Fruit fly (Drosophila melanogaster) whole organism, prepupa: Measurements from ENCODE around the gene CG12355.

Experiments
- Blimp-1 ChIP-seq: fragments of 200-800 bp; sonication (Bioruptor generic); optimal IDR thresholded peaks from 3 replicates; lab custom pipeline; 2017; ENCODE audit warnings: missing biosample characterization, missing genetic modification characterization, mild to moderate bottlenecking, moderate library complexity, missing genetic modification reagents
- CG10631 ChIP-seq: fragments of 200-800 bp; sonication (Bioruptor generic); optimal IDR thresholded peaks from 2 replicates; lab custom pipeline; 2016; ENCODE audit warnings: missing biosample characterization, missing genetic modification characterization
- CG10669 ChIP-seq: fragments of 200-800 bp; sonication (Bioruptor generic); optimal IDR thresholded peaks from 3 replicates; lab custom pipeline; 2018; ENCODE audit warnings: missing biosample characterization, mild to moderate bottlenecking, missing genetic modification characterization, moderate library complexity
- CG11762 ChIP-seq: fragments of 200-800 bp; sonication (Bioruptor generic); optimal IDR thresholded peaks from 3 replicates; lab custom pipeline; 2016; ENCODE audit warnings: missing biosample characterization, missing genetic modification characterization; ENCODE audit not compliant: insufficient read depth
- CG15336 ChIP-seq: fragments of 200-800 bp; sonication (Bioruptor generic); IDR thresholded peaks from 2 replicates; pipeline ENCODE4 v1.3.6; 2022; ENCODE audit warnings: missing biosample characterization, missing genetic modification characterization
- CG3032 ChIP-seq: fragments of 200-800 bp; optimal IDR thresholded peaks from 2 replicates; lab custom pipeline; 2019; ENCODE audit warnings: missing biosample characterization, mild to moderate bottlenecking, missing genetic modification characterization, moderate library complexity
- CG31627 ChIP-seq: fragments of 200-800 bp; sonication (Bioruptor generic); optimal IDR thresholded peaks from 3 replicates; lab custom pipeline; 2016; ENCODE audit warnings: missing biosample characterization, missing genetic modification characterization
- CG32006 ChIP-seq: fragments of 200-800 bp; sonication (Bioruptor generic); optimal IDR thresholded peaks from 3 replicates; lab custom pipeline; 2017; ENCODE audit warnings: missing biosample characterization, mild to moderate bottlenecking, missing genetic modification characterization
- CG6808 ChIP-seq: fragments of 200-800 bp; sonication (Bioruptor generic); optimal IDR thresholded peaks from 3 replicates; lab custom pipeline; 2017; ENCODE audit warnings: missing biosample characterization, missing genetic modification characterization, mild to moderate bottlenecking, moderate library complexity, missing genetic modification reagents
- CG8119 ChIP-seq: fragments of 200-800 bp; sonication (Bioruptor generic); IDR thresholded peaks from 3 replicates; pipeline ENCODE4 v1.3.6; 2022; ENCODE audit warnings: missing biosample characterization, missing genetic modification characterization
- CG8319 ChIP-seq: fragments of 200-800 bp; sonication (Bioruptor generic); optimal IDR thresholded peaks from 3 replicates; lab custom pipeline; 2016; ENCODE audit warnings: missing biosample characterization, missing genetic modification characterization
- CG9139 ChIP-seq: fragments of 200-800 bp; sonication (Bioruptor generic); optimal IDR thresholded peaks from 3 replicates; lab custom pipeline; 2017; ENCODE audit warnings: missing biosample characterization, mild to moderate bottlenecking, missing genetic modification characterization
- Eip78C ChIP-seq: fragments of 200-800 bp; sonication (Bioruptor generic); peaks from one replicate; lab custom pipeline; 2016; ENCODE audit warnings: missing biosample characterization, missing genetic modification characterization
- Eip93F ChIP-seq: fragments of 200-800 bp; sonication (Bioruptor generic); optimal IDR thresholded peaks from 2 replicates; lab custom pipeline; 2016; ENCODE audit warnings: missing biosample characterization, mild to moderate bottlenecking, missing genetic modification characterization
- Hr38 ChIP-seq: sonication (Bioruptor generic); optimal IDR thresholded peaks from 2 replicates; lab custom pipeline; 2016; ENCODE audit warnings: missing biosample characterization, missing genetic modification characterization
- Hr4 ChIP-seq: fragments of 200-800 bp; sonication (Bioruptor generic); optimal IDR thresholded peaks from 3 replicates; lab custom pipeline; 2016; ENCODE audit warnings: missing biosample characterization, missing genetic modification characterization
- OdsH ChIP-seq: fragments of 200-800 bp; sonication (Bioruptor generic); optimal IDR thresholded peaks from 3 replicates; lab custom pipeline; 2016; ENCODE audit warnings: missing biosample characterization, missing genetic modification characterization
- Smox ChIP-seq: fragments of 200-800 bp; sonication (Bioruptor generic); optimal IDR thresholded peaks from 3 replicates; lab custom pipeline; 2016; ENCODE audit warnings: missing biosample characterization, missing genetic modification characterization
- Sox102F ChIP-seq: fragments of 200-800 bp; sonication (Bioruptor generic); optimal IDR thresholded peaks from 2 replicates; lab custom pipeline; 2016; ENCODE audit warnings: missing biosample characterization, mild to moderate bottlenecking, missing genetic modification characterization
- acj6 ChIP-seq: fragments of 200-800 bp; sonication (Bioruptor generic); optimal IDR thresholded peaks from 3 replicates; lab custom pipeline; 2016; ENCODE audit warnings: missing biosample characterization, missing genetic modification characterization
- cyc ChIP-seq: fragments of 200-800 bp; sonication (Bioruptor generic); optimal IDR thresholded peaks from 3 replicates; lab custom pipeline; 2016; ENCODE audit warnings: missing biosample characterization, missing genetic modification characterization
- eg ChIP-seq: fragments of 200-800 bp; sonication (Bioruptor generic); IDR thresholded peaks from 3 replicates; pipeline ENCODE4 v1.3.6; 2022; ENCODE audit warnings: missing biosample characterization, missing genetic modification characterization
- esn ChIP-seq: fragments of 200-800 bp; sonication (Bioruptor generic); optimal IDR thresholded peaks from 2 replicates; lab custom pipeline; 2016; ENCODE audit warnings: missing biosample characterization, mild to moderate bottlenecking, missing genetic modification characterization, moderate library complexity
- fd59A ChIP-seq: fragments of 200-800 bp; sonication (Bioruptor generic); optimal IDR thresholded peaks from 2 replicates; lab custom pipeline; 2017; ENCODE audit warnings: missing biosample characterization, mild to moderate bottlenecking, missing genetic modification characterization, missing genetic modification reagents
- fkh ChIP-seq: fragments of 200-800 bp; sonication (Bioruptor generic); optimal IDR thresholded peaks from 3 replicates; lab custom pipeline; 2017; ENCODE audit warnings: missing biosample characterization, mild to moderate bottlenecking, missing genetic modification characterization, moderate library complexity
- pdm3 ChIP-seq: fragments of 200-800 bp; sonication (Bioruptor generic); optimal IDR thresholded peaks from 3 replicates; lab custom pipeline; 2016; ENCODE audit warnings: missing biosample characterization, missing genetic modification characterization
- salr ChIP-seq, 2 experiments: fragments of 200-800 bp; sonication (Bioruptor generic); optimal IDR thresholded peaks; 3 replicates each; lab custom pipeline; 2016 to 2018; ENCODE audit warnings: missing biosample characterization in 2 of 2, missing genetic modification characterization in 2 of 2, mild to moderate bottlenecking in 1 of 2
- svp ChIP-seq: fragments of 200-800 bp; sonication (Bioruptor generic); peaks from one replicate; lab custom pipeline; 2016; ENCODE audit warnings: missing biosample characterization, missing genetic modification characterization
- topi ChIP-seq: fragments of 200-800 bp; sonication (Bioruptor generic); optimal IDR thresholded peaks from 3 replicates; lab custom pipeline; 2016; ENCODE audit warnings: missing biosample characterization, missing genetic modification characterization
- vri ChIP-seq: fragments of 200-800 bp; sonication (Bioruptor generic); optimal IDR thresholded peaks from 3 replicates; lab custom pipeline; 2016; ENCODE audit warnings: missing biosample characterization, mild to moderate bottlenecking, missing genetic modification characterization

The CG12355 gene

dm6 chr3L:15508233-15508632, 12.9 kb upstream of the CG12355 start, which contains the start of gene CG7841 (continued):
- peak; percentile 96 for TF ChIP-seq CG32006 (GFP tag; lab: Kevin White, UChicago)
- TF ChIP-seq CG8319 (GFP tag; lab: Kevin White, UChicago), result peak; percentile 95
- peak; percentile 99 for TF ChIP-seq topi (GFP tag; lab: Kevin White, UChicago)
- peak; percentile 97 for TF ChIP-seq CG9139 (GFP tag; lab: Kevin White, UChicago)
- peak; percentile 89 for TF ChIP-seq fkh (GFP tag; lab: Kevin White, UChicago)
- TF ChIP-seq Blimp-1 (GFP tag; lab: Kevin White, UChicago), result peak; percentile 93
- TF ChIP-seq OdsH (GFP tag; lab: Kevin White, UChicago), result peak; percentile 97
- peak; percentile 96 for TF ChIP-seq CG11762 (GFP tag; lab: Kevin White, UChicago)
- TF ChIP-seq CG8119 (GFP tag; lab: Robert Waterston, UW), result peak; percentile 98
- peak; percentile 99 for TF ChIP-seq esn (GFP tag; lab: Kevin White, UChicago)
- TF ChIP-seq cyc (GFP tag; lab: Kevin White, UChicago), result peak; percentile 97
- TF ChIP-seq, all 60 proteins: peak for 60

- no peak for TF ChIP-seq fd59A (GFP tag; lab: Kevin White, UChicago)
- peak; percentile 80 for TF ChIP-seq vri (GFP tag; lab: Kevin White, UChicago)
- peak; percentile 97 for TF ChIP-seq svp (GFP tag; lab: Kevin White, UChicago)
These were observed 12.0 kb upstream of the CG12355 start for dm6 chr3L:15507148-15507896.

dm6 chr3L:15506174-15506926, 11.0 kb upstream of the CG12355 start:
- TF ChIP-seq Eip93F (GFP tag; lab: Kevin White, UChicago), result no peak
- no peak for TF ChIP-seq CG15336
- TF ChIP-seq CG6808 (GFP tag; lab: Kevin White, UChicago), result peak; percentile 45
- peak; percentile 11 for TF ChIP-seq CG10669 (GFP tag; lab: Kevin White, UChicago)
- TF ChIP-seq CG31627 (GFP tag; lab: Kevin White, UChicago), result peak; percentile 24
- TF ChIP-seq acj6 (GFP tag; lab: Kevin White, UChicago), result no peak
- peak; percentile 80 for TF ChIP-seq svp (GFP tag; lab: Kevin White, UChicago)
- TF ChIP-seq CG32006 (GFP tag; lab: Kevin White, UChicago), result peak; percentile 5
- no peak for TF ChIP-seq Hr4
- no peak for TF ChIP-seq Smox (GFP tag; lab: Kevin White, UChicago)
- TF ChIP-seq esn (GFP tag; lab: Kevin White, UChicago), result peak; percentile 16
- TF ChIP-seq Sox102F (GFP tag; lab: Kevin White, UChicago), result peak; percentile 12
- no peak for TF ChIP-seq CG8119 (GFP tag; lab: Robert Waterston, UW)
- TF ChIP-seq Eip78C (GFP tag; lab: Kevin White, UChicago), result peak; percentile 78

dm6 chr3L:15504687-15505086, 9.3 kb upstream of the CG12355 start, which contains the start of gene CG7857:
CG7857 (minus strand) TSS chr3L:15504894.
- no peak for TF ChIP-seq CG10631 (GFP tag; lab: Kevin White, UChicago)
- no peak for TF ChIP-seq salr (GFP tag; optimal IDR thresholded peaks at IDR 0.05; lab: Kevin White, UChicago)
- TF ChIP-seq pdm3 (GFP tag; lab: Kevin White, UChicago), result no peak
- no peak for TF ChIP-seq CG3032 (tag; lab: Kevin White, UChicago)
- no peak for TF ChIP-seq Hr38
- no peak for TF ChIP-seq CG9139 (GFP tag; lab: Kevin White, UChicago)
- no peak for TF ChIP-seq eg (GFP tag; lab: Robert Waterston, UW)
- TF ChIP-seq CG32006 (GFP tag; lab: Kevin White, UChicago), result no peak
- TF ChIP-seq CG15336, result no peak
